Worm (Caenorhabditis elegans) whole organism, young adult: ENCODE data around the gene pdhb-1.

Source experiments
- T26A5.8 ChIP-seq: sonication (generic microtip); optimal IDR thresholded peaks from 2 replicates; lab custom pipeline; 2016; ENCODE audit warnings: missing genetic modification characterization, missing compliant biosample characterization
- ama-1 ChIP-seq, 3 experiments: fragments of 150-350 bp in 1 of 3; sonication (generic microtip) in 2 of 3; optimal IDR thresholded peaks; 2 replicates each; lab custom pipeline; 2014 to 2018; ENCODE audit warnings: missing biosample characterization in 2 of 3, missing genetic modification characterization in 2 of 3, missing genetic modification reagents in 2 of 3
- ceh-100 ChIP-seq: fragments of 200-800 bp; sonication (Bioruptor generic); IDR thresholded peaks from 2 replicates; pipeline ENCODE4 v1.3.6; 2022; ENCODE audit warnings: missing genetic modification reagents, missing genetic modification characterization, missing compliant biosample characterization
- ceh-40 ChIP-seq: fragments of 200-800 bp; sonication (Bioruptor generic); IDR thresholded peaks from 2 replicates; pipeline ENCODE4 v1.3.6; 2022; ENCODE audit warnings: missing genetic modification characterization, missing compliant biosample characterization
- dpl-1 ChIP-seq: fragments of 150-350 bp; optimal IDR thresholded peaks from 2 replicates; lab custom pipeline; 2014; ENCODE audit warnings: missing biosample characterization, missing genetic modification reagents, missing genetic modification characterization
- egl-44 ChIP-seq: fragments of 200-800 bp; sonication (Bioruptor generic); IDR thresholded peaks from 2 replicates; pipeline ENCODE4 v1.3.6; 2022; ENCODE audit warnings: missing genetic modification reagents, missing genetic modification characterization, missing compliant biosample characterization
- let-607 ChIP-seq, 2 experiments: fragments of 200-800 bp in 1 of 2; sonication (Bioruptor generic) in 1 of 2; sonication (generic microtip) in 1 of 2; optimal IDR thresholded peaks; 2 replicates each; lab custom pipeline; 2016 to 2018; ENCODE audit warnings: mild to moderate bottlenecking in 2 of 2, missing compliant biosample characterization in 2 of 2, missing genetic modification characterization in 2 of 2, moderate library complexity in 2 of 2, missing genotype in 1 of 2
- repo-1 ChIP-seq: sonication (generic microtip); optimal IDR thresholded peaks from 2 replicates; lab custom pipeline; 2017; ENCODE audit warnings: mild to moderate bottlenecking, missing genetic modification characterization, missing compliant biosample characterization

DNA sequence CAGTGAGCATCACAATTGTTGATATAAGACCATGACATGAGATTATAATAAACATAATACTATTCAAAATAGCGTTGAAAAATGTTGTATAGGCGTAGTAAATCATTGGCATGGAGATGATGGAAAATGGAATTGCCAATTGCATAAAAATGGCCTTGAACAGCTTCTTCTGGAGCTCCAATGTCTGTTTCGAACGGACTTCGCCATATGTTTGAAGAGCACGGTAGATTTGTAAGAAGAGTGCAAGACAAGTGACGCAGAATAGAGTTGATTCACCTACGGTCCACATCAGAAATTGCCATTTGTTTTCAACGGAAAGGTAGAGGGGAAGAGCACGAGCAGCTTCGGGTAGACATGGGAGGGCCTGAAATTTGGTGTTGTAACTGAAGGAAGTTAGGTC lies 47.9 kb downstream of the pdhb-1 start:
- TF ChIP-seq repo-1 (tag; lab: Kevin White, UChicago) = no peak
- no peak for TF ChIP-seq ceh-40 (GFP tag; lab: Robert Waterston, UW)
- no peak for TF ChIP-seq let-607 (tag; optimal IDR thresholded peaks at IDR 0.05; lab: Kevin White, UChicago)
- no peak for TF ChIP-seq egl-44 (GFP tag; lab: Robert Waterston, UW)
- no peak for TF ChIP-seq dpl-1 (GFP tag; lab: Kevin White, UChicago)
- TF ChIP-seq ama-1 (optimal IDR thresholded peaks at IDR 0.05; lab: Kevin White, UChicago) = no peak
- no peak for TF ChIP-seq ama-1 (GFP tag; optimal IDR thresholded peaks at IDR 0.05; lab: Kevin White, UChicago)
- TF ChIP-seq T26A5.8 (tag; lab: Kevin White, UChicago) = no peak
- TF ChIP-seq ceh-100 = no peak
